Fruit fly (Drosophila melanogaster): Measurements from ENCODE around the gene Pvf3.

Gene Pvf3

dm6 chr2L:7071219-7071618, 86.3 kb downstream of the Pvf3 start:
- TF ChIP-seq Crg-1 (GFP tag; optimal IDR thresholded peaks at IDR 0.05) = no peak
- TF ChIP-seq pad (GFP tag; optimal IDR thresholded peaks at IDR 0.05) = no peak
- no peak for TF ChIP-seq CG12768 (GFP tag; optimal IDR thresholded peaks at IDR 0.05)
- TF ChIP-seq CG7101 (tag; optimal IDR thresholded peaks at IDR 0.05) = no peak
- no peak for TF ChIP-seq cnc (optimal IDR thresholded peaks at IDR 0.05)
- TF ChIP-seq CG7045 (GFP tag; optimal IDR thresholded peaks at IDR 0.05) = no peak
- TF ChIP-seq tj (GFP tag; optimal IDR thresholded peaks at IDR 0.05) = no peak
- TF ChIP-seq bab1 (GFP tag; optimal IDR thresholded peaks at IDR 0.05) = no peak
- no peak for TF ChIP-seq Hr96 (GFP tag; optimal IDR thresholded peaks at IDR 0.05)
- TF ChIP-seq toe (GFP tag; optimal IDR thresholded peaks at IDR 0.05) = no peak
- TF ChIP-seq CG11617 (GFP tag; optimal IDR thresholded peaks at IDR 0.05) = no peak
- TF ChIP-seq kay (GFP tag; ENCODE audit: borderline replicate concordance) = no peak
- TF ChIP-seq CG33017 (tag; optimal IDR thresholded peaks at IDR 0.05) = no peak
- no peak for TF ChIP-seq Clk (GFP tag; optimal IDR thresholded peaks at IDR 0.05)
- TF ChIP-seq Mnt (GFP tag; optimal IDR thresholded peaks at IDR 0.05) = no peak

dm6 chr2L:7067683-7068082, 89.8 kb downstream of the Pvf3 start, which contains the start of gene Ugt307A1:
Ugt307A1 (plus strand) TSS chr2L:7067983.
- TF ChIP-seq ovo (GFP tag; optimal IDR thresholded peaks at IDR 0.05) (no peak), CG7045 (GFP tag; optimal IDR thresholded peaks at IDR 0.05) (no peak), Mnt (GFP tag; optimal IDR thresholded peaks at IDR 0.05) (no peak), pad (GFP tag; optimal IDR thresholded peaks at IDR 0.05) (no peak), CG11617 (GFP tag; optimal IDR thresholded peaks at IDR 0.05) (no peak), tj (GFP tag; optimal IDR thresholded peaks at IDR 0.05) (no peak), CG7101 (tag; optimal IDR thresholded peaks at IDR 0.05) (no peak), kay (GFP tag; ENCODE audit: borderline replicate concordance) (no peak), Hr96 (GFP tag; optimal IDR thresholded peaks at IDR 0.05) (no peak), toe (GFP tag; optimal IDR thresholded peaks at IDR 0.05) (no peak), Crg-1 (GFP tag; optimal IDR thresholded peaks at IDR 0.05) (no peak), CG14711 (tag; optimal IDR thresholded peaks at IDR 0.05) (no peak), CG12768 (GFP tag; optimal IDR thresholded peaks at IDR 0.05) (no peak)

dm6 chr2L:7065687-7066086, 91.8 kb downstream of the Pvf3 start, which contains the start of gene Nuf2:
Nuf2 (minus strand) TSS chr2L:7065837.
- no peak for TF ChIP-seq toe (GFP tag; optimal IDR thresholded peaks at IDR 0.05)
- no peak for TF ChIP-seq cnc (optimal IDR thresholded peaks at IDR 0.05)
- TF ChIP-seq bab1 (GFP tag; optimal IDR thresholded peaks at IDR 0.05) = no peak
- no peak for TF ChIP-seq CG1620 (GFP tag; optimal IDR thresholded peaks at IDR 0.05)
- TF ChIP-seq Hr96 (GFP tag; optimal IDR thresholded peaks at IDR 0.05) = no peak
- no peak for TF ChIP-seq tj (GFP tag; optimal IDR thresholded peaks at IDR 0.05)
- TF ChIP-seq CG7045 (GFP tag; optimal IDR thresholded peaks at IDR 0.05) = no peak
- no peak for TF ChIP-seq kay (GFP tag; ENCODE audit: borderline replicate concordance)
- no peak for TF ChIP-seq pad (GFP tag; optimal IDR thresholded peaks at IDR 0.05)
- TF ChIP-seq ovo (GFP tag; optimal IDR thresholded peaks at IDR 0.05) = no peak
- no peak for TF ChIP-seq CG33017 (tag; optimal IDR thresholded peaks at IDR 0.05)
- no peak for TF ChIP-seq CG14711 (tag; optimal IDR thresholded peaks at IDR 0.05)
- TF ChIP-seq cic (GFP tag; optimal IDR thresholded peaks at IDR 0.05) = no peak
- no peak for TF ChIP-seq CG5204 (GFP tag; optimal IDR thresholded peaks at IDR 0.05)
- TF ChIP-seq Crg-1 (GFP tag; optimal IDR thresholded peaks at IDR 0.05) = no peak
- no peak for TF ChIP-seq CG12768 (GFP tag; optimal IDR thresholded peaks at IDR 0.05)
- no peak for TF ChIP-seq CG11617 (GFP tag; optimal IDR thresholded peaks at IDR 0.05)
- no peak for TF ChIP-seq Clk (GFP tag; optimal IDR thresholded peaks at IDR 0.05)

- no peak for TF ChIP-seq CG12768 (GFP tag; optimal IDR thresholded peaks at IDR 0.05)
- TF ChIP-seq CG7101 (tag; optimal IDR thresholded peaks at IDR 0.05) = no peak
- TF ChIP-seq cnc (optimal IDR thresholded peaks at IDR 0.05) = peak; percentile 80 to 88
These were observed 93.7 kb downstream of the Pvf3 start, which contains the start of gene Sem1 for dm6 chr2L:7063721-7064179. Sem1 (plus strand) TSS chr2L:7063986.

- no peak for TF ChIP-seq Mnt (GFP tag; optimal IDR thresholded peaks at IDR 0.05)
- no peak for TF ChIP-seq CG33017 (tag; optimal IDR thresholded peaks at IDR 0.05)
- TF ChIP-seq kay (GFP tag; ENCODE audit: borderline replicate concordance) = no peak
- no peak for TF ChIP-seq Hr96 (GFP tag; optimal IDR thresholded peaks at IDR 0.05)
- TF ChIP-seq Crg-1 (GFP tag; optimal IDR thresholded peaks at IDR 0.05) = no peak
- no peak for TF ChIP-seq CG1620 (GFP tag; optimal IDR thresholded peaks at IDR 0.05)
- TF ChIP-seq ovo (GFP tag; optimal IDR thresholded peaks at IDR 0.05) = no peak
- no peak for TF ChIP-seq cnc (optimal IDR thresholded peaks at IDR 0.05)
- no peak for TF ChIP-seq CG12768 (GFP tag; optimal IDR thresholded peaks at IDR 0.05)
- TF ChIP-seq CG11617 (GFP tag; optimal IDR thresholded peaks at IDR 0.05) = no peak
These were observed 96.7 kb downstream of the Pvf3 start, which contains the start of gene Mst27D for dm6 chr2L:7060751-7061150. Mst27D (minus strand) TSS chr2L:7060851.

dm6 chr2L:7056189-7056926, 101.1 kb downstream of the Pvf3 start, which contains the start of gene Mnn1:
Mnn1 (plus strand) TSS chr2L:7056301.
- TF ChIP-seq Clk (GFP tag; optimal IDR thresholded peaks at IDR 0.05) (peak; percentile 52), CG1620 (GFP tag; optimal IDR thresholded peaks at IDR 0.05) (peak; percentile 72), CG33017 (tag; optimal IDR thresholded peaks at IDR 0.05) (peak; percentile 2), CG12768 (GFP tag; optimal IDR thresholded peaks at IDR 0.05) (peak; percentile 40), pad (GFP tag; optimal IDR thresholded peaks at IDR 0.05) (peak; percentile 70), Mnt (GFP tag; optimal IDR thresholded peaks at IDR 0.05) (peak; percentile 100), Hr96 (GFP tag; optimal IDR thresholded peaks at IDR 0.05) (no peak), cnc (optimal IDR thresholded peaks at IDR 0.05) (no peak), cic (GFP tag; optimal IDR thresholded peaks at IDR 0.05) (peak; percentile 90), CG11617 (GFP tag; optimal IDR thresholded peaks at IDR 0.05) (peak; percentile 63), bab1 (GFP tag; optimal IDR thresholded peaks at IDR 0.05) (peak; percentile 77), Crg-1 (GFP tag; optimal IDR thresholded peaks at IDR 0.05) (peak; percentile 79), ovo (GFP tag; optimal IDR thresholded peaks at IDR 0.05) (peak; percentile 16), CG14711 (tag; optimal IDR thresholded peaks at IDR 0.05) (peak; percentile 49), toe (GFP tag; optimal IDR thresholded peaks at IDR 0.05) (no peak), CG5204 (GFP tag; optimal IDR thresholded peaks at IDR 0.05) (no peak), CG7045 (GFP tag; optimal IDR thresholded peaks at IDR 0.05) (peak; percentile 36), CG7101 (tag; optimal IDR thresholded peaks at IDR 0.05) (peak; percentile 57), kay (GFP tag; ENCODE audit: borderline replicate concordance) (no peak), tj (GFP tag; optimal IDR thresholded peaks at IDR 0.05) (peak; percentile 42)
